Fruit fly (Drosophila melanogaster) whole organism, embryonic: ENCODE results near the gene TfIIFbeta.

Source experiments
- BEAF-32 ChIP-seq: fragments of 200-800 bp; sonication (Bioruptor generic); optimal IDR thresholded peaks from 3 replicates; lab custom pipeline; 2017; ENCODE audit warnings: missing biosample characterization, missing genetic modification characterization, mild to moderate bottlenecking, moderate library complexity, missing genetic modification reagents
- CG10321 ChIP-seq: fragments of 200-800 bp; sonication (Bioruptor generic); IDR thresholded peaks from 2 replicates; pipeline ENCODE4 v1.3.6; 2022; ENCODE audit warnings: missing biosample characterization, missing genetic modification characterization
- CG11398 ChIP-seq: fragments of 200-800 bp; sonication (Bioruptor generic); optimal IDR thresholded peaks from 2 replicates; lab custom pipeline; 2016; ENCODE audit warnings: missing biosample characterization, missing genetic modification characterization
- CG11504 ChIP-seq: fragments of 200-800 bp; sonication (Bioruptor generic); optimal IDR thresholded peaks from 3 replicates; lab custom pipeline; 2019; ENCODE audit warnings: missing biosample characterization, mild to moderate bottlenecking, missing genetic modification characterization, moderate library complexity
- CG11695 ChIP-seq: fragments of 200-800 bp; sonication (Bioruptor generic); IDR thresholded peaks from 3 replicates; pipeline ENCODE4 v1.3.6; 2022; ENCODE audit warnings: missing biosample characterization, missing genetic modification characterization
- CG12744 ChIP-seq: fragments of 200-800 bp; sonication (Bioruptor generic); optimal IDR thresholded peaks from 2 replicates; lab custom pipeline; 2016; ENCODE audit warnings: missing biosample characterization, missing genetic modification characterization
- CG16779 ChIP-seq: fragments of 200-800 bp; sonication (Bioruptor generic); IDR thresholded peaks from 2 replicates; pipeline ENCODE4 v1.3.6; 2022; ENCODE audit warnings: missing biosample characterization, missing genetic modification characterization
- CG2199 ChIP-seq: fragments of 200-800 bp; sonication (Bioruptor generic); IDR thresholded peaks from 3 replicates; pipeline ENCODE4 v1.3.6; 2022; ENCODE audit warnings: missing biosample characterization, missing genetic modification characterization
- CG2678 ChIP-seq: fragments of 200-800 bp; sonication (Bioruptor generic); optimal IDR thresholded peaks from 3 replicates; lab custom pipeline; 2019; ENCODE audit warnings: missing biosample characterization, mild to moderate bottlenecking, missing genetic modification characterization, moderate library complexity
- CG2712 ChIP-seq: fragments of 200-800 bp; optimal IDR thresholded peaks from 3 replicates; lab custom pipeline; 2019; ENCODE audit warnings: missing biosample characterization, mild to moderate bottlenecking, missing genetic modification characterization, moderate library complexity
- CG32532 ChIP-seq: fragments of 200-800 bp; sonication (Bioruptor generic); IDR thresholded peaks from 2 replicates; pipeline ENCODE4 v1.3.6; 2022; ENCODE audit warnings: missing biosample characterization, missing genetic modification characterization
- CG34224 ChIP-seq: fragments of 200-800 bp; sonication (Bioruptor generic); IDR thresholded peaks from 3 replicates; pipeline ENCODE4 v1.3.6; 2022; ENCODE audit warnings: missing biosample characterization, missing genetic modification characterization; ENCODE audit not compliant: partially characterized antibody
- CG5180 ChIP-seq: fragments of 200-800 bp; sonication (Bioruptor generic); optimal IDR thresholded peaks from 3 replicates; lab custom pipeline; 2017; ENCODE audit warnings: missing biosample characterization, missing genetic modification characterization, mild to moderate bottlenecking, moderate library complexity, missing genetic modification reagents
- CG5953 ChIP-seq: fragments of 200-800 bp; sonication (Bioruptor generic); IDR thresholded peaks from 2 replicates; pipeline ENCODE4 v1.3.6; 2022; ENCODE audit warnings: missing biosample characterization, missing genetic modification characterization
- CG7372 ChIP-seq: fragments of 200-800 bp; sonication (Bioruptor generic); IDR thresholded peaks from 2 replicates; pipeline ENCODE4 v1.3.6; 2022; ENCODE audit warnings: missing biosample characterization, missing genetic modification characterization
- CG7556 ChIP-seq: fragments of 200-800 bp; sonication (Bioruptor generic); optimal IDR thresholded peaks from 2 replicates; lab custom pipeline; 2017; ENCODE audit warnings: missing biosample characterization, mild to moderate bottlenecking, missing genetic modification characterization
- CG7745 ChIP-seq: fragments of 200-800 bp; sonication (Bioruptor generic); optimal IDR thresholded peaks from 2 replicates; lab custom pipeline; 2018; ENCODE audit warnings: missing biosample characterization, mild to moderate bottlenecking, missing genetic modification characterization, moderate library complexity
- Dek ChIP-seq: fragments of 200-800 bp; sonication (Bioruptor generic); optimal IDR thresholded peaks from 3 replicates; lab custom pipeline; 2019; ENCODE audit warnings: missing biosample characterization, mild to moderate bottlenecking, missing genetic modification characterization, moderate library complexity
- Dp ChIP-seq: fragments of 200-800 bp; sonication (Bioruptor generic); optimal IDR thresholded peaks from 2 replicates; lab custom pipeline; 2018; ENCODE audit warnings: missing biosample characterization, mild to moderate bottlenecking, missing genetic modification characterization, moderate library complexity
- Drgx ChIP-seq: fragments of 200-800 bp; sonication (Bioruptor generic); IDR thresholded peaks from 2 replicates; pipeline ENCODE4 v1.3.6; 2022; ENCODE audit warnings: missing biosample characterization, missing genetic modification characterization
- ERR ChIP-seq: fragments of 200-800 bp; sonication (Bioruptor generic); optimal IDR thresholded peaks from 2 replicates; lab custom pipeline; 2016; ENCODE audit warnings: missing biosample characterization, missing genetic modification characterization
- Ets65A ChIP-seq: fragments of 200-800 bp; sonication (Bioruptor generic); peaks from one replicate; lab custom pipeline; 2016; ENCODE audit warnings: missing biosample characterization, missing genetic modification characterization
- Fer2 ChIP-seq: fragments of 200-800 bp; sonication (Bioruptor generic); optimal IDR thresholded peaks from 2 replicates; lab custom pipeline; 2018; ENCODE audit warnings: missing biosample characterization, mild to moderate bottlenecking, missing genetic modification characterization, moderate library complexity
- Hand ChIP-seq: fragments of 200-800 bp; sonication (Bioruptor generic); optimal IDR thresholded peaks from 2 replicates; lab custom pipeline; 2017; ENCODE audit warnings: mild to moderate bottlenecking, missing biosample characterization, missing genetic modification reagents, missing genetic modification characterization
- Hr3 ChIP-seq: fragments of 200-800 bp; sonication (Bioruptor generic); optimal IDR thresholded peaks from 3 replicates; lab custom pipeline; 2016; ENCODE audit warnings: missing biosample characterization, missing genetic modification characterization
- Nf-YA ChIP-seq: fragments of 200-800 bp; sonication (Bioruptor generic); IDR thresholded peaks from 2 replicates; pipeline ENCODE4 v1.3.6; 2022; ENCODE audit warnings: missing biosample characterization, missing genetic modification characterization
- Nf-YC ChIP-seq: fragments of 200-800 bp; optimal IDR thresholded peaks from 3 replicates; lab custom pipeline; 2019; ENCODE audit warnings: missing biosample characterization, mild to moderate bottlenecking, missing genetic modification characterization, moderate library complexity
- NfI ChIP-seq: fragments of 200-800 bp; sonication (Bioruptor generic); optimal IDR thresholded peaks from 3 replicates; lab custom pipeline; 2018; ENCODE audit warnings: missing biosample characterization, mild to moderate bottlenecking, missing genetic modification characterization, moderate library complexity
- Pdp1 ChIP-seq, 2 experiments: fragments of 200-800 bp; sonication (Bioruptor generic); optimal IDR thresholded peaks; 3 replicates each; lab custom pipeline; 2016; ENCODE audit warnings: missing biosample characterization in 2 of 2, missing genetic modification characterization in 2 of 2, mild to moderate bottlenecking in 1 of 2, moderate library complexity in 1 of 2
- Scr ChIP-seq: fragments of 200-800 bp; sonication (Bioruptor generic); IDR thresholded peaks from 2 replicates; pipeline ENCODE4 v1.3.6; 2022; ENCODE audit warnings: missing biosample characterization, missing genetic modification characterization; ENCODE audit not compliant: partially characterized antibody
- Trl ChIP-seq, 3 experiments: fragments of >200 bp in 2 of 3; fragments of 200-800 bp in 1 of 3; sonication (Bioruptor generic) in 1 of 3; optimal IDR thresholded peaks; 2 replicates in 1 of 3; 3 replicates in 2 of 3; lab custom pipeline; 2016 to 2017; ENCODE audit warnings: missing biosample characterization in 1 of 3, missing genetic modification characterization in 1 of 3
- ase ChIP-seq: fragments of 200-800 bp; sonication (Bioruptor generic); IDR thresholded peaks from 3 replicates; pipeline ENCODE4 v1.3.6; 2022; ENCODE audit warnings: missing biosample characterization, missing genetic modification characterization
- crc ChIP-seq: fragments of 200-800 bp; sonication (Bioruptor generic); optimal IDR thresholded peaks from 2 replicates; lab custom pipeline; 2016; ENCODE audit warnings: missing biosample characterization, missing genetic modification characterization
- dysf ChIP-seq: fragments of 200-800 bp; sonication (Bioruptor generic); IDR thresholded peaks from 3 replicates; pipeline ENCODE4 v1.3.6; 2022; ENCODE audit warnings: missing biosample characterization, missing genetic modification characterization
- ftz-f1 ChIP-seq: fragments of 200-800 bp; sonication (Bioruptor generic); optimal IDR thresholded peaks from 2 replicates; lab custom pipeline; 2016; ENCODE audit warnings: missing biosample characterization, missing genetic modification characterization
- hbn ChIP-seq: fragments of 200-800 bp; sonication (Bioruptor generic); IDR thresholded peaks from 2 replicates; pipeline ENCODE4 v1.3.6; 2022; ENCODE audit warnings: missing biosample characterization, missing genetic modification characterization; ENCODE audit not compliant: partially characterized antibody
- ind ChIP-seq: fragments of 200-800 bp; sonication (Bioruptor generic); optimal IDR thresholded peaks from 3 replicates; lab custom pipeline; 2016; ENCODE audit warnings: missing biosample characterization, missing genetic modification characterization
- pb ChIP-seq: fragments of 200-800 bp; sonication (Bioruptor generic); optimal IDR thresholded peaks from 3 replicates; lab custom pipeline; 2016; ENCODE audit warnings: missing biosample characterization, missing genetic modification characterization
- prd ChIP-seq, 3 experiments: fragments of >200 bp in 2 of 3; fragments of 200-800 bp in 1 of 3; sonication (Bioruptor generic) in 1 of 3; optimal IDR thresholded peaks in 2 of 3; IDR thresholded peaks in 1 of 3; 2 replicates in 2 of 3; 3 replicates in 1 of 3; pipeline versions ENCODE4 v1.3.6 to Lab custom; 2017 to 2022; ENCODE audit warnings: missing biosample characterization in 1 of 3, missing genetic modification characterization in 1 of 3
- sd ChIP-seq: fragments of 200-800 bp; sonication (Bioruptor generic); optimal IDR thresholded peaks from 3 replicates; lab custom pipeline; 2018; ENCODE audit warnings: missing biosample characterization, mild to moderate bottlenecking, missing genetic modification characterization, moderate library complexity
- sens ChIP-seq: fragments of 200-800 bp; sonication (Bioruptor generic); peaks from one replicate; lab custom pipeline; 2016; ENCODE audit warnings: missing biosample characterization, missing genetic modification characterization
- shn ChIP-seq: fragments of 200-800 bp; sonication (Bioruptor generic); optimal IDR thresholded peaks from 3 replicates; lab custom pipeline; 2016; ENCODE audit warnings: missing biosample characterization, missing genetic modification characterization
- sr ChIP-seq: fragments of 200-800 bp; sonication (Bioruptor generic); IDR thresholded peaks from 3 replicates; pipeline ENCODE4 v1.3.6; 2022; ENCODE audit warnings: missing biosample characterization, missing genetic modification characterization
- vnd ChIP-seq: fragments of 200-800 bp; sonication (Bioruptor generic); IDR thresholded peaks from 3 replicates; pipeline ENCODE4 v1.3.6; 2022; ENCODE audit warnings: missing biosample characterization, missing genetic modification characterization; ENCODE audit not compliant: partially characterized antibody

Gene TfIIFbeta

DNA sequence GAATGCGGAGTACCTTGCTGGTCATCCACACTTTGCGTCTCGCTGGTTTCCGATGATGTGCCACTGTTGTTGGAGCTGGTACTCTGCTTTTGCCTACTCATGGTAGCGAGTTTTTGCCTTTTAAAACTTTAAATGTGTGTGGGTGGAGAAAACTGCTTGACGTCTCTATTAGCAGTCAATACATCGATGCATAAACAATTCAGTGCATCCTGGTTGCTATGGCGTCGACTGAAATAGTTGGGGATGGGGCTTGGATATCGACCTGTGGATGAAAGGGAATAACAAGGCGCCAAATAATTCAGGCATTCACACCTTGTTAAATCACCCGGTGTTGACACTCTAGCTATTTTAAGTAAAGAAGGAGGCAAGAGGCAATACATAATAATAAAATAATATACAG lies 14.6 kb upstream of the TfIIFbeta start, which contains the start of gene CG42633:
Gene CG42633, minus strand, starts transcription at position 101 of the 400 bp plus-strand sequence.
- TF ChIP-seq dysf (GFP tag; lab: Robert Waterston, UW) = no peak
- TF ChIP-seq crc = no peak

DNA sequence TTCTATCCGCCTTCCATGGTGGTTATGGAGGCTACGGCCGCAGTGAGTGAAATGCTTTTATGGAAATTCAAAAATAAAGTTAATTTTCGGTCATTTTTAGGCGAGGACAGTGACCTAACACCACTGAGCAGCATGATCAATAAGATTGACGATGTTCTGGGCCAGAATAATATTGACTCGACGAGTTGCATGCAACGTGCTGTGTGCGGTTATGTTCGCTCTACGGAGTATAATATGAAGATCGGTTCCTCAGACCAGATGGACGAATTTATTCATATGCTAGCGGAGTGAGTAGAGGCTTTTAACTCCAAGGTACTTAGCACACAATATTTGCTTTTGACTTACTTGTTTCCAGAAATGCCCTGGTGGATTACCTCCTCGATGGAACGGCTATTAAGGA lies 12.6 kb upstream of the TfIIFbeta start:
- no peak for TF ChIP-seq Drgx (GFP tag; lab: Robert Waterston, UW)
- TF ChIP-seq ase (GFP tag; lab: Robert Waterston, UW) = no peak
- no peak for TF ChIP-seq CG7745
- TF ChIP-seq NfI (GFP tag; lab: Kevin White, UChicago) = no peak
- no peak for TF ChIP-seq ERR (GFP tag; lab: Kevin White, UChicago)
- TF ChIP-seq CG11504 (tag; lab: Kevin White, UChicago) = no peak
- no peak for TF ChIP-seq sens
- peak; percentile 67 for TF ChIP-seq CG5180 (GFP tag; lab: Kevin White, UChicago)
- no peak for TF ChIP-seq CG32532
- TF ChIP-seq vnd (GFP tag; lab: Robert Waterston, UW) = no peak
- no peak for TF ChIP-seq ind (GFP tag; lab: Kevin White, UChicago)
- peak; percentile 69 for TF ChIP-seq Ets65A (GFP tag; lab: Kevin White, UChicago)

DNA sequence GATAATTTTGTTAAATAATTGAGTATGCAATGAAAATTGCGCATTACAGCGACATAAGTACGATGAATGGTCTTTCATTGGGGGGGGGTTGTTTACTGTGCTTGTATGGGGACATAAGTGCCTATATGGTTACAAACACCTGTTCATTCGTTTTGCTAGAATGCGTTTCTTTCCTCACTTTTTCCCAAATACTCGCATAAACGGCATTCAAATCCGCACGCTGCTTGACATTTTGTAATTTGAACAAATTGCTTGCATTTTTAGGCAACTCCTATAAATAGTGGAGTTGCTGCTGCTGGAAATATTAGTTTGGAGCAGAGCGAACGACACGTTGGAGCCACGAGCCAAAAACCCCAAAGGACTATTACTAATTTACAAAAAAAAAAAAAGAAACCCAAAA lies 11.7 kb upstream of the TfIIFbeta start, which contains the start of gene Desi:
Gene Desi, plus strand, starts transcription at position 301 of the 400 bp plus-strand sequence.
- TF ChIP-seq CG10321 (GFP tag; lab: Robert Waterston, UW) (no peak), prd (optimal IDR thresholded peaks at IDR 0.05; lab: Kevin White, UChicago) (no peak), prd (GFP tag; IDR thresholded peaks at IDR 0.05; lab: Robert Waterston, UW) (no peak), Dek (tag; lab: Kevin White, UChicago) (no peak), CG2712 (tag; lab: Kevin White, UChicago) (no peak), CG11398 (GFP tag; lab: Kevin White, UChicago) (no peak), CG5953 (no peak), Dp (GFP tag; lab: Kevin White, UChicago) (no peak), Nf-YA (GFP tag; lab: Robert Waterston, UW) (no peak), Fer2 (tag; lab: Kevin White, UChicago) (no peak), CG2678 (tag; lab: Kevin White, UChicago) (no peak)

DNA sequence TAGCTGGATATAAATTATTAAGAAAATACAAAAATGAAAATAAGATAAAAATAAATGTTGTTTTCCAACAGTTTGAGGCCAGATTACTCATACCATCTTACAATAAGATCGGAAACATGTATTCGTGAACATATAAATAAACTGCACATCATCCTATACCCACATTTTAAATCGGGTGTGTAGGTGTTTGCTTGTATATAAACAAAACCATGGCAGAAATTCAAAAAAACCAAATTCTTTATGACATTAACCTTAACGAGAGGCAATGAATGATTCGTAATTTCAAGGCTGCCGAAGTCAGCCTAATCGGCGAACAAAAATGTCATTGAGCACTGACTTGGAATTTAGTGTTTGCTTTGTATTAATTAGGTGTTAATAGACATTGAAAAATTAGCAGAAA lies 10.5 kb upstream of the TfIIFbeta start:
- no peak for TF ChIP-seq CG7372
- TF ChIP-seq sd (tag; lab: Kevin White, UChicago) = peak; percentile 90
- TF ChIP-seq ftz-f1 (GFP tag; lab: Kevin White, UChicago) = peak; percentile 38
- peak; percentile 83; the same call in 2 of the 3 replicates for TF ChIP-seq sr (GFP tag; lab: Robert Waterston, UW)
- TF ChIP-seq CG16779 (GFP tag; lab: Robert Waterston, UW) = no peak

DNA sequence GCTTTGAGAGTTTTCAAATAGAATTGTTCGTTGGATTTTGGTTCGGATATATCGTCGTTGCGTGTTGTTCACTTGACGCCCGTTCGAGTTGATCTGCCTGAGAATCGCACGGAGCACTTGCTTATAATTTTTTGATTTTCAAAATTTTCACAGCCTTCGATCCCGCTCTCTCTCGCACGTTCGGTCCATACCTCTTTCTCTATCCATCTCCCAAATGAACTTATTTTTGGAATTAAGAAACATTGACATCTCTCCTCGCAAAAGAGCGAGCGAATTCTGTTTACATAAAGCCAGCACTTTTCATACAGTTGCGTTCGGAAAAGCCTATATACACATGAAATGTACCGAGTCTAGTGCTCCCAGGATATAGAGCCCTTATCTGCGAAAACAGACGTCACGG lies 9.7 kb upstream of the TfIIFbeta start, which contains the start of the genes CG45076, CG45078 and fau:
Gene CG45076, minus strand, starts transcription at position 101 of the 400 bp plus-strand sequence.
Gene CG45078, minus strand, starts transcription at position 101 of the 400 bp plus-strand sequence.
Gene fau, minus strand, starts transcription at position 101 of the 400 bp plus-strand sequence.
- TF ChIP-seq Scr (GFP tag; lab: Robert Waterston, UW) (no peak), CG11695 (0 out of 3 replicates have a peak, but pooled peaks have one; percentile 7), pb (GFP tag; lab: Kevin White, UChicago) (no peak), CG2199 (GFP tag; lab: Robert Waterston, UW) (0 out of 3 replicates have a peak, but pooled peaks have one; percentile 11), Trl (optimal IDR thresholded peaks at IDR 0.05; lab: Kevin White, UChicago) (peak in 1 of 2 experiments; percentile 42), Trl (GFP tag; optimal IDR thresholded peaks at IDR 0.05; lab: Kevin White, UChicago) (no peak), Hr3 (no peak), CG12744 (GFP tag; lab: Kevin White, UChicago) (no peak), CG7556 (GFP tag; lab: Kevin White, UChicago) (no peak), Pdp1 (GFP tag; optimal IDR thresholded peaks at IDR 0.05; lab: Kevin White, UChicago) (peak in 1 of 2 experiments; percentile 47), hbn (GFP tag; lab: Robert Waterston, UW) (no peak), CG5953 (no peak), CG34224 (GFP tag; lab: Robert Waterston, UW) (0 out of 3 replicates have a peak, but pooled peaks have one; percentile 27), shn (GFP tag; lab: Kevin White, UChicago) (no peak), Nf-YC (tag; lab: Kevin White, UChicago) (no peak), Hand (GFP tag; lab: Kevin White, UChicago) (no peak), BEAF-32 (no peak)
